Worm (Caenorhabditis elegans): ENCODE data around the gene C45B11.9.

DNA sequence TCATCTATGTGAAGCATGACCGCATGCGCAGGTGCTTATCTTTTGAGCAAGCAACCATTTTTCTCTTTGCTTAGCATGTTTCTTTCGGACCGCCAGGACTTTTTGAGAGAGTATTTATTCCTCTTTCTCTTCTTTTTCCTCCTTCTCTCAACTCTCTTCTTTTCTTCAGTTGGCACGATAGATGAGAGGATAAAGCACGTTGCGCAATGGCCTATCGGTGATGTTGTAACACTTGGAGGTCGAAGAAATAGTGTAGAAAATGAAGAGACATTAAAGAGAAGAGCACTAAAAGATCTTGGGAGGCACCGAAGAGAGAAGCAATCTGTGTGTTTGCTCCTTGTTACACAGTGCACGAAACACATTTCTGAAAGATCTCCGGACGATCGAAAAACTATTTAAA lies 43.6 kb downstream of the C45B11.9 start:
- TF ChIP-seq akir-1 (GFP tag; optimal IDR thresholded peaks at IDR 0.05) (no peak), lsl-1 (GFP tag; optimal IDR thresholded peaks at IDR 0.05) (no peak), snpc-1.3 (tag; optimal IDR thresholded peaks at IDR 0.05; ENCODE audit: insufficient read depth) (no peak), let-607 (tag; optimal IDR thresholded peaks at IDR 0.05) (no peak), hsf-1 (GFP tag; IDR thresholded peaks at IDR 0.05) (no peak), sdz-38 (tag; optimal IDR thresholded peaks at IDR 0.05) (no peak), pha-4 (tag; optimal IDR thresholded peaks at IDR 0.05) (no peak)
